Fruit fly (Drosophila melanogaster) whole organism, prepupa: ENCODE data around the gene CG7484.

ENCODE experiments used
- Blimp-1 ChIP-seq: fragments of 200-800 bp; sonication (Bioruptor generic); optimal IDR thresholded peaks from 3 replicates; lab custom pipeline; 2017; ENCODE audit warnings: missing biosample characterization, missing genetic modification characterization, mild to moderate bottlenecking, moderate library complexity, missing genetic modification reagents
- CG10631 ChIP-seq: fragments of 200-800 bp; sonication (Bioruptor generic); optimal IDR thresholded peaks from 2 replicates; lab custom pipeline; 2016; ENCODE audit warnings: missing biosample characterization, missing genetic modification characterization
- CG11902 ChIP-seq: fragments of 200-800 bp; sonication (Bioruptor generic); optimal IDR thresholded peaks from 3 replicates; lab custom pipeline; 2016; ENCODE audit warnings: missing biosample characterization, missing genetic modification characterization
- CG15336 ChIP-seq: fragments of 200-800 bp; sonication (Bioruptor generic); IDR thresholded peaks from 2 replicates; pipeline ENCODE4 v1.3.6; 2022; ENCODE audit warnings: missing biosample characterization, missing genetic modification characterization
- CG16779 ChIP-seq: fragments of 200-800 bp; sonication (Bioruptor generic); optimal IDR thresholded peaks from 3 replicates; lab custom pipeline; 2017; ENCODE audit warnings: missing biosample characterization, mild to moderate bottlenecking, missing genetic modification characterization
- CG3032 ChIP-seq: fragments of 200-800 bp; optimal IDR thresholded peaks from 2 replicates; lab custom pipeline; 2019; ENCODE audit warnings: missing biosample characterization, mild to moderate bottlenecking, missing genetic modification characterization, moderate library complexity
- CG31627 ChIP-seq: fragments of 200-800 bp; sonication (Bioruptor generic); optimal IDR thresholded peaks from 3 replicates; lab custom pipeline; 2016; ENCODE audit warnings: missing biosample characterization, missing genetic modification characterization
- CG32006 ChIP-seq: fragments of 200-800 bp; sonication (Bioruptor generic); optimal IDR thresholded peaks from 3 replicates; lab custom pipeline; 2017; ENCODE audit warnings: missing biosample characterization, mild to moderate bottlenecking, missing genetic modification characterization
- CG34406 ChIP-seq: fragments of 200-800 bp; sonication (Bioruptor generic); optimal IDR thresholded peaks from 3 replicates; lab custom pipeline; 2016; ENCODE audit warnings: missing biosample characterization, missing genetic modification characterization
- CG6163 ChIP-seq: fragments of 200-800 bp; sonication (Bioruptor generic); IDR thresholded peaks from 3 replicates; pipeline ENCODE4 v1.3.6; 2022; ENCODE audit warnings: missing biosample characterization, missing genetic modification characterization
- CG6276 ChIP-seq: fragments of 200-800 bp; sonication (Bioruptor generic); optimal IDR thresholded peaks from 2 replicates; lab custom pipeline; 2017; ENCODE audit warnings: missing biosample characterization, mild to moderate bottlenecking, missing genetic modification characterization
- CG6808 ChIP-seq: fragments of 200-800 bp; sonication (Bioruptor generic); optimal IDR thresholded peaks from 3 replicates; lab custom pipeline; 2017; ENCODE audit warnings: missing biosample characterization, missing genetic modification characterization, mild to moderate bottlenecking, moderate library complexity, missing genetic modification reagents
- CG6854 ChIP-seq: fragments of 200-800 bp; sonication (Bioruptor generic); optimal IDR thresholded peaks from 2 replicates; lab custom pipeline; 2017; ENCODE audit warnings: missing biosample characterization, mild to moderate bottlenecking, missing genetic modification characterization
- CG8119 ChIP-seq: fragments of 200-800 bp; sonication (Bioruptor generic); IDR thresholded peaks from 3 replicates; pipeline ENCODE4 v1.3.6; 2022; ENCODE audit warnings: missing biosample characterization, missing genetic modification characterization
- CG9139 ChIP-seq: fragments of 200-800 bp; sonication (Bioruptor generic); optimal IDR thresholded peaks from 3 replicates; lab custom pipeline; 2017; ENCODE audit warnings: missing biosample characterization, mild to moderate bottlenecking, missing genetic modification characterization
- Eip78C ChIP-seq: fragments of 200-800 bp; sonication (Bioruptor generic); peaks from one replicate; lab custom pipeline; 2016; ENCODE audit warnings: missing biosample characterization, missing genetic modification characterization
- Ets96B ChIP-seq: fragments of 200-800 bp; optimal IDR thresholded peaks from 2 replicates; lab custom pipeline; 2019; ENCODE audit warnings: missing biosample characterization, mild to moderate bottlenecking, missing genetic modification characterization, moderate library complexity
- Gug ChIP-seq: fragments of 200-800 bp; sonication (Bioruptor generic); IDR thresholded peaks from 2 replicates; pipeline ENCODE4 v1.3.6; 2022; ENCODE audit warnings: missing biosample characterization, missing genetic modification characterization
- Hr38 ChIP-seq: sonication (Bioruptor generic); optimal IDR thresholded peaks from 2 replicates; lab custom pipeline; 2016; ENCODE audit warnings: missing biosample characterization, missing genetic modification characterization
- Hr39 ChIP-seq: fragments of 200-800 bp; sonication (Bioruptor generic); optimal IDR thresholded peaks from 2 replicates; lab custom pipeline; 2016; ENCODE audit warnings: missing biosample characterization, missing genetic modification characterization
- Hr4 ChIP-seq: fragments of 200-800 bp; sonication (Bioruptor generic); optimal IDR thresholded peaks from 3 replicates; lab custom pipeline; 2016; ENCODE audit warnings: missing biosample characterization, missing genetic modification characterization
- Smox ChIP-seq: fragments of 200-800 bp; sonication (Bioruptor generic); optimal IDR thresholded peaks from 3 replicates; lab custom pipeline; 2016; ENCODE audit warnings: missing biosample characterization, missing genetic modification characterization
- cyc ChIP-seq: fragments of 200-800 bp; sonication (Bioruptor generic); optimal IDR thresholded peaks from 3 replicates; lab custom pipeline; 2016; ENCODE audit warnings: missing biosample characterization, missing genetic modification characterization
- dsx ChIP-seq: fragments of 200-800 bp; optimal IDR thresholded peaks from 3 replicates; lab custom pipeline; 2019; ENCODE audit warnings: missing biosample characterization, mild to moderate bottlenecking, missing genetic modification characterization, moderate library complexity; ENCODE audit not compliant: poor library complexity, severe bottlenecking
- eg ChIP-seq: fragments of 200-800 bp; sonication (Bioruptor generic); IDR thresholded peaks from 3 replicates; pipeline ENCODE4 v1.3.6; 2022; ENCODE audit warnings: missing biosample characterization, missing genetic modification characterization
- fd85E ChIP-seq: fragments of 200-800 bp; sonication (Bioruptor generic); optimal IDR thresholded peaks from 3 replicates; lab custom pipeline; 2016; ENCODE audit warnings: missing biosample characterization, missing genetic modification characterization
- fkh ChIP-seq: fragments of 200-800 bp; sonication (Bioruptor generic); optimal IDR thresholded peaks from 3 replicates; lab custom pipeline; 2017; ENCODE audit warnings: missing biosample characterization, mild to moderate bottlenecking, missing genetic modification characterization, moderate library complexity
- net ChIP-seq: fragments of 200-800 bp; sonication (Bioruptor generic); optimal IDR thresholded peaks from 3 replicates; lab custom pipeline; 2016; ENCODE audit warnings: missing biosample characterization, missing genetic modification characterization
- pdm3 ChIP-seq: fragments of 200-800 bp; sonication (Bioruptor generic); optimal IDR thresholded peaks from 3 replicates; lab custom pipeline; 2016; ENCODE audit warnings: missing biosample characterization, missing genetic modification characterization
- ss ChIP-seq, 2 experiments: fragments of 200-800 bp; sonication (Bioruptor generic); optimal IDR thresholded peaks; 2 replicates in 1 of 2; 3 replicates in 1 of 2; lab custom pipeline; 2017 to 2018; ENCODE audit warnings: mild to moderate bottlenecking in 2 of 2, missing biosample characterization in 2 of 2, missing genetic modification characterization in 2 of 2, moderate library complexity in 1 of 2
- svp ChIP-seq: fragments of 200-800 bp; sonication (Bioruptor generic); peaks from one replicate; lab custom pipeline; 2016; ENCODE audit warnings: missing biosample characterization, missing genetic modification characterization
- topi ChIP-seq: fragments of 200-800 bp; sonication (Bioruptor generic); optimal IDR thresholded peaks from 3 replicates; lab custom pipeline; 2016; ENCODE audit warnings: missing biosample characterization, missing genetic modification characterization
- vri ChIP-seq: fragments of 200-800 bp; sonication (Bioruptor generic); optimal IDR thresholded peaks from 3 replicates; lab custom pipeline; 2016; ENCODE audit warnings: missing biosample characterization, mild to moderate bottlenecking, missing genetic modification characterization

Gene CG7484

DNA sequence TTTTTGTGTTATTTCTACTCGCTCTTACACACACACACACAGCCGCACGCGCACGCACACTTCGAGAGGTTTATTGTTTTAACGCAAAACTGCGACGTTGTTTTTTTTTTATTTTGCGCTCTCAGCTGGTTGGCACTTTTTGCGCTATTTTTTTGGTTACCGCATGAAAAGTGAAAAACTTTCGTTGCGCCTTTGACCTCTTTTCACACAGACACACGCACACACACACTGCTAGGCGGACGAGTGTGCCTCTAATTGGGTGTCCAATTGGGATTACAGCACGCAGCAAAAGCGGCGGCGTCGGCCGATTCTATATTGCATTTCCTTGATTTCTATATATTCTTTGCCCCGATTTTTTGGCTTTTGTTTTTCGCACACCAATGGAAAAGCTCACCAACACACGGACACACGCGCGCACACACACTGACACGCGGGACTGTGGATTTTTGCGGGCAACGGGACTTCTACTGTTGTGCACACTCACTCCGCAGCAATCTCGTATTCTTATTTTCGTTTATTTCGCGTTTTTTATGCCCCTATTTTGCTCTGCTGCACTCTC lies 14.0 kb downstream of the CG7484 start:
- TF ChIP-seq Blimp-1 (GFP tag; lab: Kevin White, UChicago) (peak; percentile 55), net (GFP tag; lab: Kevin White, UChicago) (no peak), CG6276 (GFP tag; lab: Kevin White, UChicago) (peak; percentile 41), CG32006 (GFP tag; lab: Kevin White, UChicago) (peak; percentile 29), eg (peak; percentile 33; the same call in 1 of the 3 replicates), topi (GFP tag; lab: Kevin White, UChicago) (peak; percentile 3), Ets96B (no peak), vri (GFP tag; lab: Kevin White, UChicago) (peak; percentile 24), ss (GFP tag; optimal IDR thresholded peaks at IDR 0.05; lab: Kevin White, UChicago) (peak in 1 of 2 experiments; percentile 34), CG8119 (GFP tag; lab: Robert Waterston, UW) (peak; percentile 59; the same call in 2 of the 3 replicates), CG6808 (GFP tag; lab: Kevin White, UChicago) (no peak), CG6163 (GFP tag; lab: Robert Waterston, UW) (0 out of 3 replicates have a peak, but pooled peaks have one; percentile 21), CG15336 (GFP tag; lab: Robert Waterston, UW) (peak; percentile 29; the same call in 1 of the 2 replicates)

- TF ChIP-seq ss (GFP tag; optimal IDR thresholded peaks at IDR 0.05; lab: Kevin White, UChicago) (peak in 1 of 2 experiments; percentile 34), pdm3 (GFP tag; lab: Kevin White, UChicago) (peak; percentile 16), CG16779 (tag; lab: Kevin White, UChicago) (peak; percentile 51), Hr39 (GFP tag; lab: Kevin White, UChicago) (peak; percentile 3), CG6854 (GFP tag; lab: Kevin White, UChicago) (peak; percentile 42), Hr4 (GFP tag; lab: Kevin White, UChicago) (peak; percentile 9), fd85E (GFP tag; lab: Kevin White, UChicago) (peak; percentile 3), cyc (peak; percentile 21), Hr38 (GFP tag; lab: Kevin White, UChicago) (no peak), CG31627 (no peak), CG9139 (peak; percentile 12), Smox (GFP tag; lab: Kevin White, UChicago) (peak; percentile 22), Eip78C (GFP tag; lab: Kevin White, UChicago) (peak; percentile 53), CG6163 (GFP tag; lab: Robert Waterston, UW) (peak; percentile 57; the same call in 1 of the 3 replicates), CG11902 (no peak), svp (GFP tag; lab: Kevin White, UChicago) (peak; percentile 59), CG3032 (tag; lab: Kevin White, UChicago) (peak; percentile 32), CG10631 (peak; percentile 16), CG34406 (GFP tag; lab: Kevin White, UChicago) (no peak)
Measured at dm6 chr3L:17668945-17669779, 14.7 kb downstream of the CG7484 start, which contains the start of gene Crtc. Gene Crtc, minus strand, starts transcription at chr3L:17669234.

dm6 chr3L:17671322-17671721 lies 16.9 kb downstream of the CG7484 start, which contains the start of gene CG34251:
Gene CG34251, plus strand, starts transcription at chr3L:17671622.
- TF ChIP-seq Gug (GFP tag; lab: Robert Waterston, UW), result no peak

dm6 chr3L:17671768-17672167 lies 17.4 kb downstream of the CG7484 start:
- no peak for TF ChIP-seq dsx
- TF ChIP-seq Hr39 (GFP tag; lab: Kevin White, UChicago), result no peak
- TF ChIP-seq fkh, result peak; percentile 51
- TF ChIP-seq, all 60 proteins: peak for 1
